Fruit fly (Drosophila melanogaster) whole organism, embryonic: ENCODE data around the gene puc.
A peak's percentile ranks its signal among the peaks of the same experiment; 100 is the strongest.

Experiments used
- Aef1 ChIP-seq: fragments of 200-800 bp; sonication (Bioruptor generic); IDR thresholded peaks from 3 replicates; pipeline ENCODE4 v1.3.6; 2022; ENCODE audit warnings: missing biosample characterization, missing genetic modification characterization
- Awh ChIP-seq: fragments of 200-800 bp; sonication (Bioruptor generic); IDR thresholded peaks from 2 replicates; pipeline ENCODE4, ENCODE4 v1.3.6; 2022; ENCODE audit warnings: missing biosample characterization, missing genetic modification characterization
- CG10147 ChIP-seq: fragments of 200-800 bp; sonication (Bioruptor generic); optimal IDR thresholded peaks from 2 replicates; lab custom pipeline; 2019; ENCODE audit warnings: missing biosample characterization, mild to moderate bottlenecking, missing genetic modification characterization, moderate library complexity
- CG10267 ChIP-seq: fragments of 200-800 bp; sonication (Bioruptor generic); optimal IDR thresholded peaks from 2 replicates; lab custom pipeline; 2018; ENCODE audit warnings: missing biosample characterization, mild to moderate bottlenecking, missing genetic modification characterization, moderate library complexity
- CG10959 ChIP-seq: fragments of 200-800 bp; sonication (Bioruptor generic); IDR thresholded peaks from 2 replicates; pipeline ENCODE4 v1.3.6; 2022; ENCODE audit warnings: missing biosample characterization, missing genetic modification characterization
- CG12659 ChIP-seq: fragments of 200-800 bp; sonication (Bioruptor generic); optimal IDR thresholded peaks from 3 replicates; lab custom pipeline; 2017; ENCODE audit warnings: mild to moderate bottlenecking, missing biosample characterization, missing genetic modification reagents, missing genetic modification characterization
- CG13123 ChIP-seq: fragments of 200-800 bp; sonication (Bioruptor generic); optimal IDR thresholded peaks from 2 replicates; lab custom pipeline; 2016; ENCODE audit warnings: missing biosample characterization, missing genetic modification characterization
- CG14965 ChIP-seq: fragments of 200-800 bp; sonication (Bioruptor generic); optimal IDR thresholded peaks from 2 replicates; lab custom pipeline; 2016; ENCODE audit warnings: missing biosample characterization, missing genetic modification characterization, borderline replicate concordance
- CG15514 ChIP-seq: fragments of 200-800 bp; sonication (Bioruptor generic); optimal IDR thresholded peaks from 3 replicates; lab custom pipeline; 2017; ENCODE audit warnings: missing biosample characterization, missing genetic modification characterization, mild to moderate bottlenecking, moderate library complexity, missing genetic modification reagents
- CG1647 ChIP-seq: fragments of 200-800 bp; sonication (Bioruptor generic); optimal IDR thresholded peaks from 3 replicates; lab custom pipeline; 2016; ENCODE audit warnings: missing biosample characterization, missing genetic modification characterization
- CG16815 ChIP-seq: fragments of 200-800 bp; sonication (Bioruptor generic); optimal IDR thresholded peaks from 3 replicates; lab custom pipeline; 2017; ENCODE audit warnings: missing biosample characterization, mild to moderate bottlenecking, missing genetic modification characterization
- CG17328 ChIP-seq: fragments of 200-800 bp; sonication (Bioruptor generic); IDR thresholded peaks from 2 replicates; pipeline ENCODE4 v1.3.6; 2022; ENCODE audit warnings: missing biosample characterization, missing genetic modification characterization
- CG17361 ChIP-seq: fragments of 200-800 bp; sonication (Bioruptor generic); IDR thresholded peaks from 3 replicates; pipeline ENCODE4 v1.3.6; 2022; ENCODE audit warnings: missing biosample characterization, missing genetic modification characterization
- CG3065 ChIP-seq: fragments of 200-800 bp; sonication (Bioruptor generic); optimal IDR thresholded peaks from 2 replicates; lab custom pipeline; 2016; ENCODE audit warnings: missing biosample characterization, missing genetic modification characterization
- CG32532 ChIP-seq: fragments of 200-800 bp; sonication (Bioruptor generic); IDR thresholded peaks from 2 replicates; pipeline ENCODE4 v1.3.6; 2022; ENCODE audit warnings: missing biosample characterization, missing genetic modification characterization
- CG34376 ChIP-seq: fragments of 200-800 bp; sonication (Bioruptor generic); optimal IDR thresholded peaks from 2 replicates; lab custom pipeline; 2018; ENCODE audit warnings: missing biosample characterization, mild to moderate bottlenecking, missing genetic modification characterization
- CG34422 ChIP-seq: fragments of 200-800 bp; sonication (Bioruptor generic); IDR thresholded peaks from 3 replicates; pipeline ENCODE4 v1.3.6; 2022; ENCODE audit warnings: missing biosample characterization, missing genetic modification characterization
- CG6854 ChIP-seq: fragments of 200-800 bp; sonication (Bioruptor generic); optimal IDR thresholded peaks from 3 replicates; lab custom pipeline; 2017; ENCODE audit warnings: missing biosample characterization, mild to moderate bottlenecking, missing genetic modification characterization
- CG7963 ChIP-seq: fragments of 200-800 bp; sonication (Bioruptor generic); IDR thresholded peaks from 3 replicates; pipeline ENCODE4 v1.3.6; 2022; ENCODE audit warnings: missing biosample characterization, missing genetic modification characterization; ENCODE audit not compliant: partially characterized antibody
- Dbx ChIP-seq: fragments of 200-800 bp; sonication (Bioruptor generic); IDR thresholded peaks from 3 replicates; pipeline ENCODE4 v1.3.6; 2022; ENCODE audit warnings: missing biosample characterization, missing genetic modification characterization
- Drgx ChIP-seq: fragments of 200-800 bp; sonication (Bioruptor generic); IDR thresholded peaks from 2 replicates; pipeline ENCODE4 v1.3.6; 2022; ENCODE audit warnings: missing biosample characterization, missing genetic modification characterization
- Fer3 ChIP-seq: fragments of 200-800 bp; sonication (Bioruptor generic); optimal IDR thresholded peaks from 2 replicates; lab custom pipeline; 2018; ENCODE audit warnings: missing biosample characterization, mild to moderate bottlenecking, missing genetic modification characterization, moderate library complexity
- Gug ChIP-seq: fragments of 200-800 bp; sonication (Bioruptor generic); IDR thresholded peaks from 4 replicates; pipeline ENCODE4 v1.3.6; 2022; ENCODE audit warnings: missing biosample characterization, missing genetic modification characterization
- Hmr ChIP-seq: fragments of 200-800 bp; sonication (Bioruptor generic); optimal IDR thresholded peaks from 3 replicates; lab custom pipeline; 2017; ENCODE audit warnings: mild to moderate bottlenecking, missing biosample characterization, missing genetic modification reagents, missing genetic modification characterization
- Nf-YB ChIP-seq: fragments of 200-800 bp; sonication (Bioruptor generic); optimal IDR thresholded peaks from 3 replicates; lab custom pipeline; 2019; ENCODE audit warnings: missing biosample characterization, mild to moderate bottlenecking, missing genetic modification characterization, moderate library complexity
- Pdp1 ChIP-seq, 2 experiments: fragments of 200-800 bp; sonication (Bioruptor generic); optimal IDR thresholded peaks; 3 replicates each; lab custom pipeline; 2016; ENCODE audit warnings: missing biosample characterization in 2 of 2, missing genetic modification characterization in 2 of 2, mild to moderate bottlenecking in 1 of 2, moderate library complexity in 1 of 2
- Poxn ChIP-seq: fragments of 200-800 bp; sonication (Bioruptor generic); IDR thresholded peaks from 2 replicates; pipeline ENCODE4 v1.3.6; 2022; ENCODE audit warnings: missing biosample characterization, missing genetic modification characterization
- Vsx1 ChIP-seq: fragments of 200-800 bp; sonication (Bioruptor generic); optimal IDR thresholded peaks from 2 replicates; lab custom pipeline; 2017; ENCODE audit warnings: missing biosample characterization, mild to moderate bottlenecking, missing genetic modification characterization, missing genetic modification reagents
- al ChIP-seq: fragments of 200-800 bp; sonication (Bioruptor generic); IDR thresholded peaks from 2 replicates; pipeline ENCODE4 v1.3.6; 2022; ENCODE audit warnings: missing biosample characterization, missing genetic modification characterization
- chif ChIP-seq, 2 experiments: fragments of 200-800 bp; sonication (Bioruptor generic); optimal IDR thresholded peaks; 3 replicates each; lab custom pipeline; 2016; ENCODE audit warnings: missing biosample characterization in 2 of 2, missing genetic modification characterization in 2 of 2
- chinmo ChIP-seq: fragments of 200-800 bp; sonication (Bioruptor generic); IDR thresholded peaks from 4 replicates; pipeline ENCODE4 v1.3.6; 2022; ENCODE audit warnings: missing biosample characterization, missing genetic modification characterization; ENCODE audit not compliant: partially characterized antibody
- da ChIP-seq: fragments of 200-800 bp; sonication (Bioruptor generic); optimal IDR thresholded peaks from 2 replicates; lab custom pipeline; 2016; ENCODE audit warnings: missing biosample characterization, missing genetic modification characterization
- dimm ChIP-seq: fragments of 200-800 bp; sonication (Bioruptor generic); IDR thresholded peaks from 2 replicates; pipeline ENCODE4 v1.3.6; 2022; ENCODE audit warnings: missing biosample characterization, missing genetic modification characterization
- dysf ChIP-seq: fragments of 200-800 bp; sonication (Bioruptor generic); IDR thresholded peaks from 3 replicates; pipeline ENCODE4 v1.3.6; 2022; ENCODE audit warnings: missing biosample characterization, missing genetic modification characterization
- hkb ChIP-seq, 2 experiments: fragments of 200-800 bp in 1 of 2; fragments of >200 bp in 1 of 2; sonication (Bioruptor generic) in 1 of 2; IDR thresholded peaks in 1 of 2; optimal IDR thresholded peaks in 1 of 2; 2 replicates each; pipeline versions ENCODE4 v1.3.6 to Lab custom; 2017 to 2022; ENCODE audit warnings: missing biosample characterization in 1 of 2, missing genetic modification characterization in 1 of 2
- hth ChIP-seq: fragments of >200 bp; optimal IDR thresholded peaks from 2 replicates; lab custom pipeline; 2017; ENCODE audit warnings: inconsistent platforms
- jumu ChIP-seq: fragments of 200-800 bp; sonication (Bioruptor generic); optimal IDR thresholded peaks from 3 replicates; lab custom pipeline; 2016; ENCODE audit warnings: missing biosample characterization, missing genetic modification characterization
- kay ChIP-seq: fragments of 200-800 bp; sonication (Bioruptor generic); optimal IDR thresholded peaks from 2 replicates; lab custom pipeline; 2016; ENCODE audit warnings: missing biosample characterization, missing genetic modification characterization
- lola ChIP-seq, 3 experiments: fragments of >200 bp in 2 of 3; fragments of 200-800 bp in 1 of 3; sonication (Bioruptor generic) in 1 of 3; optimal IDR thresholded peaks; 2 replicates each; lab custom pipeline; 2017 to 2019; ENCODE audit warnings: missing biosample characterization in 3 of 3, missing genetic modification characterization in 3 of 3, mild to moderate bottlenecking in 1 of 3, moderate library complexity in 1 of 3
- maf-S ChIP-seq: fragments of 200-800 bp; sonication (Bioruptor generic); optimal IDR thresholded peaks from 2 replicates; lab custom pipeline; 2016; ENCODE audit warnings: missing biosample characterization, missing genetic modification characterization
- phol ChIP-seq: fragments of 200-800 bp; sonication (Bioruptor generic); optimal IDR thresholded peaks from 3 replicates; lab custom pipeline; 2018; ENCODE audit warnings: missing biosample characterization, mild to moderate bottlenecking, missing genetic modification characterization, moderate library complexity
- psq ChIP-seq: fragments of 200-800 bp; sonication (Bioruptor generic); optimal IDR thresholded peaks from 2 replicates; lab custom pipeline; 2017; ENCODE audit warnings: missing biosample characterization, missing genetic modification characterization
- ranshi ChIP-seq: fragments of 200-800 bp; sonication (Bioruptor generic); IDR thresholded peaks from 2 replicates; pipeline ENCODE4 v1.3.6; 2022; ENCODE audit warnings: missing biosample characterization, missing genetic modification characterization
- sisA ChIP-seq: fragments of 200-800 bp; sonication (Bioruptor generic); IDR thresholded peaks from 2 replicates; pipeline ENCODE4 v1.3.6; 2022; ENCODE audit warnings: missing biosample characterization, missing genetic modification characterization
- slbo ChIP-seq: fragments of 200-800 bp; sonication (Bioruptor generic); IDR thresholded peaks from 2 replicates; pipeline ENCODE4 v1.3.6; 2022; ENCODE audit warnings: missing biosample characterization, missing genetic modification characterization
- sr ChIP-seq: fragments of 200-800 bp; sonication (Bioruptor generic); IDR thresholded peaks from 3 replicates; pipeline ENCODE4 v1.3.6; 2022; ENCODE audit warnings: missing biosample characterization, missing genetic modification characterization
- trem ChIP-seq: fragments of 200-800 bp; optimal IDR thresholded peaks from 3 replicates; lab custom pipeline; 2019; ENCODE audit warnings: missing biosample characterization, mild to moderate bottlenecking, missing genetic modification characterization, moderate library complexity
- yki ChIP-seq: fragments of >200 bp; optimal IDR thresholded peaks from 3 replicates; lab custom pipeline; 2018

puc gene

dm6 chr3R:8126316-8127150, 21.4 kb downstream of the puc start, which contains the start of the genes CG9667 and Arl8 (continued):
- no peak for TF ChIP-seq hkb (optimal IDR thresholded peaks at IDR 0.05; lab: Kevin White, UChicago)
- TF ChIP-seq hkb (GFP tag; IDR thresholded peaks at IDR 0.05; lab: Robert Waterston, UW) = peak; percentile 42; the same call in 1 of the 2 replicates
- TF ChIP-seq CG1647 (GFP tag; lab: Kevin White, UChicago) = no peak
- peak; percentile 35; the same call in 1 of the 2 replicates for TF ChIP-seq CG10959 (GFP tag; lab: Robert Waterston, UW)
- peak; percentile 62 for TF ChIP-seq Fer3 (tag; lab: Kevin White, UChicago)
- TF ChIP-seq Pdp1 (GFP tag; optimal IDR thresholded peaks at IDR 0.05; lab: Kevin White, UChicago) = peak; percentile 20 to 34
- no peak for TF ChIP-seq da (GFP tag; lab: Kevin White, UChicago)
- peak in 1 of 3 experiments; percentile 61 for TF ChIP-seq lola (GFP tag; optimal IDR thresholded peaks at IDR 0.05; lab: Kevin White, UChicago)
- peak; percentile 38 for TF ChIP-seq psq (GFP tag; lab: Kevin White, UChicago)
- TF ChIP-seq trem = peak; percentile 78
- TF ChIP-seq kay = peak; percentile 36
- peak; percentile 10 for TF ChIP-seq Vsx1
- peak in 1 of 2 experiments; percentile 19 for TF ChIP-seq chif (GFP tag; optimal IDR thresholded peaks at IDR 0.05; lab: Kevin White, UChicago)
- TF ChIP-seq yki = peak; percentile 22
- TF ChIP-seq CG10267 = peak; percentile 86
- TF ChIP-seq dimm (GFP tag; lab: Robert Waterston, UW) = no peak
- peak; percentile 84 for TF ChIP-seq phol (tag; lab: Kevin White, UChicago)
- TF ChIP-seq CG3065 (GFP tag; lab: Kevin White, UChicago) = peak; percentile 28
- TF ChIP-seq CG34376 (GFP tag; lab: Kevin White, UChicago) = peak; percentile 56
- 0 out of 2 replicates have a peak, but pooled peaks have one; percentile 33 for TF ChIP-seq Awh (GFP tag; lab: Robert Waterston, UW)
- TF ChIP-seq Poxn (GFP tag; lab: Robert Waterston, UW) = no peak
- no peak for TF ChIP-seq CG14965 (GFP tag; lab: Kevin White, UChicago)
- peak; percentile 83 for TF ChIP-seq Dbx (GFP tag; lab: Robert Waterston, UW)
- TF ChIP-seq Gug (GFP tag; lab: Robert Waterston, UW) = peak; percentile 72; the same call in 3 of the 4 replicates
- TF ChIP-seq CG16815 (GFP tag; lab: Kevin White, UChicago) = peak; percentile 8
- TF ChIP-seq Aef1 = peak; percentile 58
- TF ChIP-seq CG13123 = peak; percentile 49
- 0 out of 2 replicates have a peak, but pooled peaks have one; percentile 32 for TF ChIP-seq CG17328 (GFP tag; lab: Robert Waterston, UW)
- TF ChIP-seq CG32532 (GFP tag; lab: Robert Waterston, UW) = peak; percentile 86
- TF ChIP-seq Nf-YB = peak; percentile 25
- peak; percentile 78 for TF ChIP-seq CG34422
- TF ChIP-seq Hmr (GFP tag; lab: Kevin White, UChicago) = peak; percentile 67
- no peak for TF ChIP-seq jumu
- peak; percentile 86 for TF ChIP-seq CG12659 (GFP tag; lab: Kevin White, UChicago)
- no peak for TF ChIP-seq hth (lab: Kevin White, UChicago)
- no peak for TF ChIP-seq maf-S (GFP tag; lab: Kevin White, UChicago)
- TF ChIP-seq Drgx (GFP tag; lab: Robert Waterston, UW) = 0 out of 2 replicates have a peak, but pooled peaks have one; percentile 26
- TF ChIP-seq ranshi = peak; percentile 70; the same call in 1 of the 2 replicates
- TF ChIP-seq slbo (GFP tag; lab: Robert Waterston, UW) = peak; percentile 88
- TF ChIP-seq al (GFP tag; lab: Robert Waterston, UW) = peak; percentile 68
- peak; percentile 60 for TF ChIP-seq CG15514 (GFP tag; lab: Kevin White, UChicago)
- peak; percentile 70 for TF ChIP-seq sisA
- peak; percentile 89 for TF ChIP-seq CG17361 (GFP tag; lab: Robert Waterston, UW)
- TF ChIP-seq CG7963 (GFP tag; lab: Robert Waterston, UW) = no peak
- peak; percentile 68 for TF ChIP-seq CG10147 (GFP tag; lab: Kevin White, UChicago)
- TF ChIP-seq CG6854 (GFP tag; lab: Kevin White, UChicago) = no peak
- TF ChIP-seq sr = 0 out of 3 replicates have a peak, but pooled peaks have one; percentile 13
- TF ChIP-seq dysf (GFP tag; lab: Robert Waterston, UW) = peak; percentile 77
- TF ChIP-seq chinmo (GFP tag; lab: Robert Waterston, UW) = peak; percentile 61; the same call in 1 of the 4 replicates
